Fruit fly (Drosophila melanogaster): ENCODE measurements around the gene CG5938.

CG5938 gene

dm6 chr3R:27322225-27322624, 47.6 kb downstream of the CG5938 start, which contains the start of gene CG3339:
Gene CG3339 (minus strand): TSS chr3R:27322325.
- no peak for TF ChIP-seq Vsx2 (GFP tag; optimal IDR thresholded peaks at IDR 0.05; ENCODE audit: partially characterized antibody)
- TF ChIP-seq dl (GFP tag; optimal IDR thresholded peaks at IDR 0.05; ENCODE audit: insufficient read depth in 1 of 2, partially characterized antibody in 2 of 2), result no peak
- no peak for TF ChIP-seq Sp1 (GFP tag; optimal IDR thresholded peaks at IDR 0.05)
- no peak for TF ChIP-seq ey (GFP tag; optimal IDR thresholded peaks at IDR 0.05)
- TF ChIP-seq HLH106 (tag; optimal IDR thresholded peaks at IDR 0.05), result no peak
